Worm (Caenorhabditis elegans) whole organism, L3 larva: ENCODE data around the gene srsx-37.

Experiments used
- ceh-16 ChIP-seq: sonication (generic microtip); optimal IDR thresholded peaks from 2 replicates; lab custom pipeline; 2017; ENCODE audit warnings: missing biosample characterization, missing genetic modification characterization
- elt-2 ChIP-seq: sonication (generic microtip); optimal IDR thresholded peaks from 2 replicates; lab custom pipeline; 2016; ENCODE audit warnings: missing genetic modification reagents, mild to moderate bottlenecking, missing genetic modification characterization, missing compliant biosample characterization
- fkh-10 ChIP-seq: sonication (generic microtip); optimal IDR thresholded peaks from 2 replicates; lab custom pipeline; 2017; ENCODE audit warnings: missing biosample characterization, missing genetic modification reagents, missing genetic modification characterization
- nhr-76 ChIP-seq: fragments of 150-350 bp; sonication (generic microtip); optimal IDR thresholded peaks from 5 replicates; lab custom pipeline; 2014; ENCODE audit warnings: missing biosample characterization, missing genetic modification characterization
- unc-39 ChIP-seq: sonication (generic microtip); optimal IDR thresholded peaks from 4 replicates; lab custom pipeline; 2017; ENCODE audit warnings: missing biosample characterization, missing genetic modification characterization
- ztf-4 ChIP-seq: fragments of 150-350 bp; optimal IDR thresholded peaks from 2 replicates; lab custom pipeline; 2014; ENCODE audit warnings: missing biosample characterization, missing genetic modification characterization

ce11 chrV:15240215-15240614, 18.7 kb downstream of the srsx-37 start, which contains the start of gene srw-11:
- TF ChIP-seq elt-2 (tag; lab: Kevin White, UChicago) = no peak
- TF ChIP-seq ceh-16 (tag; lab: Kevin White, UChicago) = no peak
- TF ChIP-seq nhr-76 (tag; lab: Kevin White, UChicago) = no peak
- no peak for TF ChIP-seq unc-39
- no peak for TF ChIP-seq ztf-4 (tag; lab: Kevin White, UChicago)
- no peak for TF ChIP-seq fkh-10 (GFP tag; lab: Kevin White, UChicago)
